Worm (Caenorhabditis elegans) whole organism, L2 larva: ENCODE data around the gene sru-24.

Experiments
- C34F6.9 ChIP-seq: fragments of 150-350 bp; optimal IDR thresholded peaks from 2 replicates; lab custom pipeline; 2014; ENCODE audit warnings: missing biosample characterization, missing genetic modification characterization
- F13H6.1 ChIP-seq: sonication (generic microtip); optimal IDR thresholded peaks from 2 replicates; lab custom pipeline; 2016; ENCODE audit warnings: missing genetic modification characterization, missing compliant biosample characterization
- R02D3.7 ChIP-seq: fragments of 150-350 bp; optimal IDR thresholded peaks from 2 replicates; lab custom pipeline; 2014; ENCODE audit warnings: missing biosample characterization, missing genetic modification characterization
- ZK546.5 ChIP-seq: sonication (generic microtip); optimal IDR thresholded peaks from 2 replicates; lab custom pipeline; 2017; ENCODE audit warnings: missing biosample characterization, missing genetic modification characterization
- alr-1 ChIP-seq: fragments of 150-350 bp; optimal IDR thresholded peaks from 2 replicates; lab custom pipeline; 2014; ENCODE audit warnings: missing biosample characterization, missing genetic modification characterization
- aly-2 ChIP-seq: fragments of 150-350 bp; optimal IDR thresholded peaks from 2 replicates; lab custom pipeline; 2014; ENCODE audit warnings: missing biosample characterization, missing genetic modification characterization
- ama-1 ChIP-seq: fragments of 150-350 bp; optimal IDR thresholded peaks from 2 replicates; lab custom pipeline; 2018; ENCODE audit warnings: inconsistent platforms
- blmp-1 ChIP-seq: sonication (generic microtip); optimal IDR thresholded peaks from 2 replicates; lab custom pipeline; 2017; ENCODE audit warnings: missing genetic modification characterization, mild to moderate bottlenecking, missing compliant biosample characterization, antibody characterized with exemption, moderate library complexity; ENCODE audit not compliant: insufficient read depth
- ceh-16 ChIP-seq: fragments of 150-350 bp; optimal IDR thresholded peaks from 2 replicates; lab custom pipeline; 2014; ENCODE audit warnings: missing biosample characterization, missing genetic modification characterization
- dmd-4 ChIP-seq: sonication (generic microtip); optimal IDR thresholded peaks from 2 replicates; lab custom pipeline; 2017; ENCODE audit warnings: missing biosample characterization, missing genetic modification characterization
- egl-27 ChIP-seq: sonication (generic microtip); optimal IDR thresholded peaks from 3 replicates; lab custom pipeline; 2017; ENCODE audit warnings: missing biosample characterization, missing genetic modification reagents, missing genetic modification characterization
- elt-1 ChIP-seq: fragments of 150-350 bp; optimal IDR thresholded peaks from 2 replicates; lab custom pipeline; 2014; ENCODE audit warnings: missing biosample characterization, missing genetic modification characterization
- fos-1 ChIP-seq: fragments of 150-350 bp; optimal IDR thresholded peaks from 2 replicates; lab custom pipeline; 2014; ENCODE audit warnings: missing biosample characterization, missing genetic modification characterization
- lin-11 ChIP-seq: fragments of 150-350 bp; sonication (generic microtip); optimal IDR thresholded peaks from 2 replicates; lab custom pipeline; 2014; ENCODE audit warnings: missing biosample characterization, missing genetic modification characterization, inconsistent platforms, mixed read lengths
- lin-13 ChIP-seq: fragments of 150-350 bp; optimal IDR thresholded peaks from 2 replicates; lab custom pipeline; 2014; ENCODE audit warnings: missing biosample characterization, missing genetic modification reagents, missing genetic modification characterization
- lin-39 ChIP-seq: fragments of 150-350 bp; optimal IDR thresholded peaks from 2 replicates; lab custom pipeline; 2014; ENCODE audit warnings: missing biosample characterization, missing genetic modification reagents, missing genetic modification characterization
- mab-5 ChIP-seq: fragments of 150-350 bp; optimal IDR thresholded peaks from 2 replicates; lab custom pipeline; 2014; ENCODE audit warnings: missing biosample characterization, missing genetic modification characterization
- mbf-1 ChIP-seq: sonication (generic microtip); optimal IDR thresholded peaks from 2 replicates; lab custom pipeline; 2017; ENCODE audit warnings: missing biosample characterization, missing genetic modification characterization
- nhr-10 ChIP-seq: sonication (generic microtip); optimal IDR thresholded peaks from 2 replicates; lab custom pipeline; 2017; ENCODE audit warnings: missing biosample characterization, missing genetic modification characterization
- nhr-129 ChIP-seq: fragments of 150-350 bp; optimal IDR thresholded peaks from 2 replicates; lab custom pipeline; 2014; ENCODE audit warnings: missing biosample characterization, missing genetic modification characterization
- nhr-21 ChIP-seq: fragments of 150-350 bp; optimal IDR thresholded peaks from 2 replicates; lab custom pipeline; 2014; ENCODE audit warnings: missing biosample characterization, missing genetic modification characterization
- nhr-23 ChIP-seq: fragments of 150-350 bp; optimal IDR thresholded peaks from 2 replicates; lab custom pipeline; 2014; ENCODE audit warnings: missing biosample characterization, missing genetic modification reagents, missing genetic modification characterization
- nhr-237 ChIP-seq: fragments of 150-350 bp; optimal IDR thresholded peaks from 2 replicates; lab custom pipeline; 2014; ENCODE audit warnings: missing biosample characterization, missing genetic modification characterization
- nhr-6 ChIP-seq: fragments of 150-350 bp; optimal IDR thresholded peaks from 2 replicates; lab custom pipeline; 2014; ENCODE audit warnings: missing biosample characterization, missing genetic modification characterization
- nhr-77 ChIP-seq: fragments of 150-350 bp; optimal IDR thresholded peaks from 2 replicates; lab custom pipeline; 2014; ENCODE audit warnings: missing biosample characterization, missing genetic modification characterization
- peb-1 ChIP-seq: fragments of 150-350 bp; optimal IDR thresholded peaks from 2 replicates; lab custom pipeline; 2014; ENCODE audit warnings: missing biosample characterization, missing genetic modification characterization
- sem-4 ChIP-seq: fragments of 150-350 bp; optimal IDR thresholded peaks from 2 replicates; lab custom pipeline; 2014; ENCODE audit warnings: missing biosample characterization, missing genetic modification reagents, missing genetic modification characterization
- sma-3 ChIP-seq: sonication (generic microtip); optimal IDR thresholded peaks from 2 replicates; lab custom pipeline; 2016; ENCODE audit warnings: missing genetic modification reagents, missing genetic modification characterization, missing compliant biosample characterization
- sma-9 ChIP-seq, 2 experiments: fragments of 150-350 bp in 1 of 2; sonication (generic microtip) in 1 of 2; optimal IDR thresholded peaks; 2 replicates each; lab custom pipeline; 2014 to 2016; ENCODE audit warnings: missing genetic modification characterization in 2 of 2, mild to moderate bottlenecking in 1 of 2, missing biosample characterization in 1 of 2, missing compliant biosample characterization in 1 of 2, missing genetic modification reagents in 1 of 2, moderate library complexity in 1 of 2
- snpc-4 ChIP-seq: fragments of 150-350 bp; optimal IDR thresholded peaks from 2 replicates; lab custom pipeline; 2014; ENCODE audit warnings: missing biosample characterization, missing genetic modification characterization
- unc-62 ChIP-seq: fragments of 150-350 bp; optimal IDR thresholded peaks from 2 replicates; lab custom pipeline; 2014; ENCODE audit warnings: missing biosample characterization, missing genetic modification reagents, missing genetic modification characterization
- zag-1 ChIP-seq: fragments of 150-350 bp; optimal IDR thresholded peaks from 2 replicates; lab custom pipeline; 2014; ENCODE audit warnings: missing biosample characterization, missing genetic modification characterization
- ztf-11 ChIP-seq: sonication (generic microtip); optimal IDR thresholded peaks from 2 replicates; lab custom pipeline; 2017; ENCODE audit warnings: missing biosample characterization, missing genetic modification characterization
- ztf-4 ChIP-seq: fragments of 150-350 bp; optimal IDR thresholded peaks from 2 replicates; lab custom pipeline; 2014; ENCODE audit warnings: missing biosample characterization, missing genetic modification characterization

Gene sru-24

ce11 chrV:671342-671741, at the start of gene sru-24:
Gene sru-24 (minus strand): TSS chrV:671442.
- TF ChIP-seq nhr-237 (tag; lab: Kevin White, UChicago) (no peak), alr-1 (tag; lab: Kevin White, UChicago) (no peak), mab-5 (tag; lab: Kevin White, UChicago) (no peak), fos-1 (no peak), ama-1 (lab: Kevin White, UChicago) (no peak), C34F6.9 (tag; lab: Kevin White, UChicago) (no peak), snpc-4 (no peak), egl-27 (tag; lab: Kevin White, UChicago) (no peak), nhr-6 (tag; lab: Kevin White, UChicago) (no peak), lin-13 (no peak), mbf-1 (no peak), peb-1 (tag; lab: Kevin White, UChicago) (no peak), aly-2 (no peak), unc-62 (GFP tag; lab: Kevin White, UChicago) (no peak), nhr-129 (no peak), ztf-4 (tag; lab: Kevin White, UChicago) (no peak), dmd-4 (tag; lab: Kevin White, UChicago) (no peak), elt-1 (tag; lab: Kevin White, UChicago) (no peak), nhr-23 (tag; lab: Kevin White, UChicago) (no peak), ztf-11 (tag; lab: Kevin White, UChicago) (no peak)

DNA sequence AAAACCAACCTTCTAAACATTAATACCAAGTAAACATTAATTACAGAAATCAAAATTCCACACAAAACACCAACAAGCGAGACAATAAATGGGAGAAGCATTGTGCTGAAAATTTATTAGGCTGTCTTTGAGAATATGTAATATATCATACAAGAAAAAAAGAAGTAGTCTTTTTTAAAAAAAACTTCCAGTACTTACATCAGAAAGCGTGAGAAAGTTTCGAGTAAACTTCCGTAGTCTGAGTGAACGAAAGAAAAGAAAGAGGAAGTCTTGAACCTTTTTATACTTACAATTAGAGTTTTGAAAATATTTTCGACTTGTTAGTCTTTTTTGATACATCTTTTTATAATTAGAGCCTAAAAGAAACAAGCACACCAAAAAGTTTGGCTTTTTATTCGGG, 48.5 kb upstream of the sru-24 start, which contains the start of gene srbc-40:
Gene srbc-40, minus strand, starts transcription at position 101 of the 400 bp plus-strand sequence.
- no peak for TF ChIP-seq nhr-23 (tag; lab: Kevin White, UChicago)
- TF ChIP-seq lin-13 = no peak
- no peak for TF ChIP-seq sma-9 (GFP tag; optimal IDR thresholded peaks at IDR 0.05; lab: Kevin White, UChicago)
- no peak for TF ChIP-seq sma-9 (tag; optimal IDR thresholded peaks at IDR 0.05; lab: Kevin White, UChicago)
- TF ChIP-seq lin-39 (tag; lab: Kevin White, UChicago) = no peak
- TF ChIP-seq nhr-129 = no peak
- no peak for TF ChIP-seq elt-1 (tag; lab: Kevin White, UChicago)
- no peak for TF ChIP-seq lin-11
- no peak for TF ChIP-seq mbf-1
- no peak for TF ChIP-seq ZK546.5
- TF ChIP-seq unc-62 (GFP tag; lab: Kevin White, UChicago) = no peak
- no peak for TF ChIP-seq aly-2
- no peak for TF ChIP-seq sma-3 (GFP tag; lab: Kevin White, UChicago)
- TF ChIP-seq nhr-10 (tag; lab: Kevin White, UChicago) = no peak
- TF ChIP-seq ceh-16 (tag; lab: Kevin White, UChicago) = no peak
- TF ChIP-seq fos-1 = no peak

DNA sequence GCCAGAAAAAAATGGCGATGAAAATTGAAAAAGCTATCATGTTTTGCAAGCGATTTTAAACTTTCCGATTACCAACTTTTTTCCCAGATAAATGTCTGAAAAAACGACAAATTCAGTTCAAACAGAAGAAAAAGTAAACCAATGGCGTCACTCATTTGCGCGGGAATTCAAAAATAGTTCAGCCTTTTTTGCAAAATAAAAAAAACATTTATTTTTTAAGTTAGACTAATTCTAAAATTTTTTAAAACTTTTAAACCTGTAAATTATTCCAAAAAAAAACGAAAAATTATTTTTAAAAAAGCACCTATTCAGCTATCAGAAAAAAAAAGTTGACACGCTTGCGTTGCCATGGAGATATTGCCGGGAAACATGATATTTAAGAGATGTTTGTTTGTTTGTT, 41.6 kb upstream of the sru-24 start, which contains the start of gene cyp-33C11:
Gene cyp-33C11, minus strand, starts transcription at position 101 of the 400 bp plus-strand sequence.
- TF ChIP-seq ztf-4 (tag; lab: Kevin White, UChicago) (no peak), unc-62 (GFP tag; lab: Kevin White, UChicago) (no peak), nhr-10 (tag; lab: Kevin White, UChicago) (no peak), C34F6.9 (tag; lab: Kevin White, UChicago) (no peak), nhr-237 (tag; lab: Kevin White, UChicago) (no peak), ceh-16 (tag; lab: Kevin White, UChicago) (no peak), sma-9 (GFP tag; optimal IDR thresholded peaks at IDR 0.05; lab: Kevin White, UChicago) (no peak), sma-9 (tag; optimal IDR thresholded peaks at IDR 0.05; lab: Kevin White, UChicago) (no peak), snpc-4 (no peak), nhr-21 (no peak), sem-4 (tag; lab: Kevin White, UChicago) (no peak)

DNA sequence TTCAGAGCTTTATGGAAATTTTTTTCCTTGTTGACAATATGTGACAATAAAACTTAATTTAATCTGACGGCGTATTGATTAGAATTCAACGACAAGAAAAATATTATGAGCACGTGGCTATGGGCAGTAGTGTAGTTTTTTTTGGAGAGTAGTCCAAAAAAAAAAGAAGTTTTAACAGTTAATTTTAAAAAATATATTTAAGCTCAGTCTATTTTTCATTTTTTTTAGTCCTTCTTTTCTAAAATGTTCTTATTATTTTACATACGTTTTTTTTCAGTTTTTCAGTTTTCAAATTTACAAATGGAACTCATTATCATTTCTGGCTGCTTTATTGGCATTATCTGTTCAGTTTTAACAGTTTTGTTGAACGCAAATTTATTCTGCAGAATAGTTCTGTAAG, 37.6 kb upstream of the sru-24 start, which contains the start of gene srbc-39:
Gene srbc-39, plus strand, starts transcription at position 301 of the 400 bp plus-strand sequence.
- TF ChIP-seq nhr-23 (tag; lab: Kevin White, UChicago) (no peak), nhr-77 (tag; lab: Kevin White, UChicago) (no peak), R02D3.7 (tag; lab: Kevin White, UChicago) (no peak), ama-1 (lab: Kevin White, UChicago) (no peak), lin-11 (no peak), unc-62 (GFP tag; lab: Kevin White, UChicago) (no peak), peb-1 (tag; lab: Kevin White, UChicago) (no peak), blmp-1 (no peak), nhr-21 (no peak), F13H6.1 (tag; lab: Kevin White, UChicago) (no peak), snpc-4 (no peak), zag-1 (tag; lab: Kevin White, UChicago) (no peak), ZK546.5 (no peak)
